Worm (Caenorhabditis elegans) whole organism, young adult: ENCODE data around the gene F27C8.3.

Experiments used
- F49E8.2 ChIP-seq: sonication (generic microtip); optimal IDR thresholded peaks from 3 replicates; lab custom pipeline; 2017; ENCODE audit warnings: missing genetic modification characterization, mild to moderate bottlenecking, missing compliant biosample characterization, antibody characterized with exemption, moderate library complexity; ENCODE audit not compliant: insufficient read depth
- K11D2.4 ChIP-seq: fragments of 200-800 bp; sonication (Bioruptor generic); IDR thresholded peaks from 2 replicates; pipeline ENCODE4 v1.3.6; 2022; ENCODE audit warnings: missing genetic modification reagents, missing genetic modification characterization, missing compliant biosample characterization
- T07F8.4 ChIP-seq: sonication (generic microtip); optimal IDR thresholded peaks from 2 replicates; lab custom pipeline; 2016; ENCODE audit warnings: mild to moderate bottlenecking, missing genetic modification characterization, moderate library complexity, missing compliant biosample characterization
- egl-18 ChIP-seq: fragments of 200-800 bp; sonication (Bioruptor generic); IDR thresholded peaks from 2 replicates; pipeline ENCODE4 v1.3.6; 2022; ENCODE audit warnings: missing genetic modification reagents, missing genetic modification characterization, missing compliant biosample characterization
- nfya-1 ChIP-seq: sonication (generic microtip); optimal IDR thresholded peaks from 2 replicates; lab custom pipeline; 2017; ENCODE audit warnings: antibody characterized with exemption, missing compliant biosample characterization, missing genetic modification characterization, borderline replicate concordance; ENCODE audit not compliant: insufficient read depth
- ztf-28 ChIP-seq: fragments of 200-800 bp; sonication (Bioruptor generic); IDR thresholded peaks from 2 replicates; pipeline ENCODE4 v1.3.6; 2022; ENCODE audit warnings: missing genetic modification reagents, missing genetic modification characterization, missing compliant biosample characterization

- TF ChIP-seq F49E8.2 (tag; lab: Kevin White, UChicago) = no peak
- no peak for TF ChIP-seq ztf-28 (GFP tag; lab: Robert Waterston, UW)
- no peak for TF ChIP-seq egl-18 (GFP tag; lab: Robert Waterston, UW)
- no peak for TF ChIP-seq nfya-1 (tag; lab: Kevin White, UChicago)
- no peak for TF ChIP-seq K11D2.4 (GFP tag; lab: Robert Waterston, UW)
- no peak for TF ChIP-seq T07F8.4 (tag; lab: Kevin White, UChicago)
Observed at ce11 chrIV:9615511-9615910, 19.8 kb upstream of the F27C8.3 start.
